Worm (Caenorhabditis elegans) whole organism, L2 larva: ENCODE results near the gene irld-23.

Source experiments
- C34F6.9 ChIP-seq: fragments of 150-350 bp; optimal IDR thresholded peaks from 2 replicates; lab custom pipeline; 2014; ENCODE audit warnings: missing biosample characterization, missing genetic modification characterization
- F13H6.1 ChIP-seq: sonication (generic microtip); optimal IDR thresholded peaks from 2 replicates; lab custom pipeline; 2016; ENCODE audit warnings: missing genetic modification characterization, missing compliant biosample characterization
- Y55F3AM.14 ChIP-seq: fragments of 200-800 bp; sonication (Bioruptor generic); optimal IDR thresholded peaks from 2 replicates; lab custom pipeline; 2018; ENCODE audit warnings: mild to moderate bottlenecking, missing genetic modification characterization, missing compliant biosample characterization
- ZK546.5 ChIP-seq: sonication (generic microtip); optimal IDR thresholded peaks from 2 replicates; lab custom pipeline; 2017; ENCODE audit warnings: missing biosample characterization, missing genetic modification characterization
- alr-1 ChIP-seq: fragments of 150-350 bp; optimal IDR thresholded peaks from 2 replicates; lab custom pipeline; 2014; ENCODE audit warnings: missing biosample characterization, missing genetic modification characterization
- ama-1 ChIP-seq: fragments of 150-350 bp; optimal IDR thresholded peaks from 2 replicates; lab custom pipeline; 2018; ENCODE audit warnings: inconsistent platforms
- blmp-1 ChIP-seq: sonication (generic microtip); optimal IDR thresholded peaks from 2 replicates; lab custom pipeline; 2017; ENCODE audit warnings: missing genetic modification characterization, mild to moderate bottlenecking, missing compliant biosample characterization, antibody characterized with exemption, moderate library complexity; ENCODE audit not compliant: insufficient read depth
- ceh-16 ChIP-seq: fragments of 150-350 bp; optimal IDR thresholded peaks from 2 replicates; lab custom pipeline; 2014; ENCODE audit warnings: missing biosample characterization, missing genetic modification characterization
- ceh-82 ChIP-seq: fragments of 150-350 bp; optimal IDR thresholded peaks from 2 replicates; lab custom pipeline; 2014; ENCODE audit warnings: missing biosample characterization, missing genetic modification characterization
- crh-2 ChIP-seq: sonication (generic microtip); optimal IDR thresholded peaks from 2 replicates; lab custom pipeline; 2017; ENCODE audit warnings: missing biosample characterization, missing genetic modification characterization
- egl-27 ChIP-seq: sonication (generic microtip); optimal IDR thresholded peaks from 3 replicates; lab custom pipeline; 2017; ENCODE audit warnings: missing biosample characterization, missing genetic modification reagents, missing genetic modification characterization
- elt-1 ChIP-seq: fragments of 150-350 bp; optimal IDR thresholded peaks from 2 replicates; lab custom pipeline; 2014; ENCODE audit warnings: missing biosample characterization, missing genetic modification characterization
- elt-3 ChIP-seq: sonication (generic microtip); optimal IDR thresholded peaks from 2 replicates; lab custom pipeline; 2017; ENCODE audit warnings: missing biosample characterization, missing genetic modification characterization
- fos-1 ChIP-seq: fragments of 150-350 bp; optimal IDR thresholded peaks from 2 replicates; lab custom pipeline; 2014; ENCODE audit warnings: missing biosample characterization, missing genetic modification characterization
- gmeb-1 ChIP-seq: fragments of 150-350 bp; optimal IDR thresholded peaks from 2 replicates; lab custom pipeline; 2014; ENCODE audit warnings: missing biosample characterization, missing genetic modification characterization
- lin-11 ChIP-seq: fragments of 150-350 bp; sonication (generic microtip); optimal IDR thresholded peaks from 2 replicates; lab custom pipeline; 2014; ENCODE audit warnings: missing biosample characterization, missing genetic modification characterization, inconsistent platforms, mixed read lengths
- lin-13 ChIP-seq: fragments of 150-350 bp; optimal IDR thresholded peaks from 2 replicates; lab custom pipeline; 2014; ENCODE audit warnings: missing biosample characterization, missing genetic modification reagents, missing genetic modification characterization
- lin-39 ChIP-seq: fragments of 150-350 bp; optimal IDR thresholded peaks from 2 replicates; lab custom pipeline; 2014; ENCODE audit warnings: missing biosample characterization, missing genetic modification reagents, missing genetic modification characterization
- lsy-2 ChIP-seq, 2 experiments: fragments of 150-350 bp in 1 of 2; sonication (generic microtip) in 1 of 2; optimal IDR thresholded peaks; 2 replicates each; lab custom pipeline; 2014 to 2017; ENCODE audit warnings: missing biosample characterization in 2 of 2, missing genetic modification characterization in 2 of 2
- mab-5 ChIP-seq: fragments of 150-350 bp; optimal IDR thresholded peaks from 2 replicates; lab custom pipeline; 2014; ENCODE audit warnings: missing biosample characterization, missing genetic modification characterization
- nhr-10 ChIP-seq: sonication (generic microtip); optimal IDR thresholded peaks from 2 replicates; lab custom pipeline; 2017; ENCODE audit warnings: missing biosample characterization, missing genetic modification characterization
- nhr-11 ChIP-seq: fragments of 150-350 bp; optimal IDR thresholded peaks from 2 replicates; lab custom pipeline; 2014; ENCODE audit warnings: missing biosample characterization, missing genetic modification characterization
- nhr-12 ChIP-seq: fragments of 150-350 bp; optimal IDR thresholded peaks from 2 replicates; lab custom pipeline; 2014; ENCODE audit warnings: missing biosample characterization, missing genetic modification characterization
- nhr-21 ChIP-seq: fragments of 150-350 bp; optimal IDR thresholded peaks from 2 replicates; lab custom pipeline; 2014; ENCODE audit warnings: missing biosample characterization, missing genetic modification characterization
- nhr-23 ChIP-seq: fragments of 150-350 bp; optimal IDR thresholded peaks from 2 replicates; lab custom pipeline; 2014; ENCODE audit warnings: missing biosample characterization, missing genetic modification reagents, missing genetic modification characterization
- nhr-25 ChIP-seq: fragments of 150-350 bp; sonication (generic microtip); optimal IDR thresholded peaks from 3 replicates; lab custom pipeline; 2014; ENCODE audit warnings: missing biosample characterization, missing genetic modification characterization
- nhr-6 ChIP-seq: fragments of 150-350 bp; optimal IDR thresholded peaks from 2 replicates; lab custom pipeline; 2014; ENCODE audit warnings: missing biosample characterization, missing genetic modification characterization
- peb-1 ChIP-seq: fragments of 150-350 bp; optimal IDR thresholded peaks from 2 replicates; lab custom pipeline; 2014; ENCODE audit warnings: missing biosample characterization, missing genetic modification characterization
- sem-4 ChIP-seq: fragments of 150-350 bp; optimal IDR thresholded peaks from 2 replicates; lab custom pipeline; 2014; ENCODE audit warnings: missing biosample characterization, missing genetic modification reagents, missing genetic modification characterization
- skn-1 ChIP-seq: sonication (generic microtip); optimal IDR thresholded peaks from 2 replicates; lab custom pipeline; 2017; ENCODE audit warnings: missing biosample characterization, missing genetic modification characterization
- sma-3 ChIP-seq: sonication (generic microtip); optimal IDR thresholded peaks from 2 replicates; lab custom pipeline; 2016; ENCODE audit warnings: missing genetic modification reagents, missing genetic modification characterization, missing compliant biosample characterization
- sma-9 ChIP-seq, 2 experiments: fragments of 150-350 bp in 1 of 2; sonication (generic microtip) in 1 of 2; optimal IDR thresholded peaks; 2 replicates each; lab custom pipeline; 2014 to 2016; ENCODE audit warnings: missing genetic modification characterization in 2 of 2, mild to moderate bottlenecking in 1 of 2, missing biosample characterization in 1 of 2, missing compliant biosample characterization in 1 of 2, missing genetic modification reagents in 1 of 2, moderate library complexity in 1 of 2
- snpc-4 ChIP-seq: fragments of 150-350 bp; optimal IDR thresholded peaks from 2 replicates; lab custom pipeline; 2014; ENCODE audit warnings: missing biosample characterization, missing genetic modification characterization
- unc-39 ChIP-seq: fragments of 150-350 bp; optimal IDR thresholded peaks from 2 replicates; lab custom pipeline; 2014; ENCODE audit warnings: missing biosample characterization, missing genetic modification characterization
- unc-55 ChIP-seq: fragments of 150-350 bp; sonication (generic microtip); optimal IDR thresholded peaks from 3 replicates; lab custom pipeline; 2014; ENCODE audit warnings: missing biosample characterization, missing genetic modification reagents, missing genetic modification characterization
- unc-62 ChIP-seq: fragments of 150-350 bp; optimal IDR thresholded peaks from 2 replicates; lab custom pipeline; 2014; ENCODE audit warnings: missing biosample characterization, missing genetic modification reagents, missing genetic modification characterization
- zag-1 ChIP-seq: fragments of 150-350 bp; optimal IDR thresholded peaks from 2 replicates; lab custom pipeline; 2014; ENCODE audit warnings: missing biosample characterization, missing genetic modification characterization
- ztf-1 ChIP-seq: fragments of 200-800 bp; sonication (Bioruptor generic); conservative IDR thresholded peaks from 2 replicates; pipeline ENCODE4 v1.3.6; 2022; ENCODE audit warnings: missing genetic modification characterization, missing compliant biosample characterization
- ztf-11 ChIP-seq: sonication (generic microtip); optimal IDR thresholded peaks from 2 replicates; lab custom pipeline; 2017; ENCODE audit warnings: missing biosample characterization, missing genetic modification characterization
- ztf-4 ChIP-seq: fragments of 150-350 bp; optimal IDR thresholded peaks from 2 replicates; lab custom pipeline; 2014; ENCODE audit warnings: missing biosample characterization, missing genetic modification characterization

Gene irld-23

DNA sequence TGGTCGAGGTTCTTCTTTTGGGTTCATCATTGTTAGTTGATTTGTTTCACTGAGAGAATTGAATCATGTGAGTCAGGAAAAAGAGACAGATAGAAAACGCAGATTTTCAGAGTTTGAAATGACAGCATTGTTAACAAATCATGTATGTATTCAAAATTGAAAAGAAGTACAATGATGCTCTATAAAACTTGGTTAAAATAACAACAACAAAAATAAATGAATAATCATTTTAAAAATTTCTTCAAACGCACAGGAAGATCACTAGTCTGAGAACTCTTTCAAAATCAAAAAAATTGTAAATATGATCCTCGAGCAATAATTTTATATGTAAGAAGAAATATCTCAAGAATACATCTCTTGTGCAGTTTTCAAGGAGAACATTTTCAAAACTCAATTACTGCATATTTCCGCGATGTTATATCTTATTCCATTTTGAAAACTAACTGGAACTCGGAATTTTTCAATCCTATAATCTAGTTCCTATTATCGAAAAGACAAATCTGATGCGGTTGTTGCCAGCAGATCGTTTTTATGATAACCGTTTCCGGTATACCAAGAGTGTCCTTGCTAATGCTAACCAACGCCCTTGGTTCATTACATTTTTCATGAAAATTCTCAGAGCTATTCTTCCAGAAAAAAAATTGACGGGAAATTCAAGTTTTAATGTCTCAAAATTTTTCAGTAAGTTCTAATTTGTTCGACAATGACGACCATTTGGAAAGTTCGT is 16.2 kb upstream of the irld-23 start, which contains the start of gene lido-1:
Gene lido-1, minus strand, starts transcription at position 51 of the 727 bp plus-strand sequence.
- peak; percentile 9 for TF ChIP-seq sma-9 (GFP tag; optimal IDR thresholded peaks at IDR 0.05; lab: Kevin White, UChicago)
- no peak for TF ChIP-seq sma-9 (tag; optimal IDR thresholded peaks at IDR 0.05; lab: Kevin White, UChicago)
- no peak for TF ChIP-seq unc-55
- no peak for TF ChIP-seq zag-1
- TF ChIP-seq nhr-25 (tag; lab: Kevin White, UChicago), result no peak
- peak; percentile 35 for TF ChIP-seq elt-1

DNA sequence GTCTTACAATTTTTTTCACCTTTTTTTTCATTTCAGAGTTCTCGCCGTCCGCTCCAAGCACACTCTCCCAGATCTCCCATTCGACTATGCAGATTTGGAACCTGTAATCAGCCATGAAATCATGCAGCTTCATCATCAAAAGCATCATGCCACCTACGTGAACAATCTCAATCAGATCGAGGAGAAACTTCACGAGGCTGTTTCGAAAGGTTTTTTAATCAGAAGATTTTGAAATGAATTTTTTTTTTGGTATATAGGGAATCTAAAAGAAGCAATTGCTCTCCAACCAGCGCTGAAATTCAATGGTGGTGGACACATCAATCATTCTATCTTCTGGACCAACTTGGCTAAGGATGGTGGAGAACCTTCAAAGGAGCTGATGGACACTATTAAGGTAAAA is 12.7 kb upstream of the irld-23 start, which contains the start of gene C08A9.3:
Gene C08A9.3, minus strand, starts transcription at position 101 of the 400 bp plus-strand sequence.
- TF ChIP-seq lsy-2 (tag; optimal IDR thresholded peaks at IDR 0.05; lab: Kevin White, UChicago) (no peak), crh-2 (no peak), ceh-82 (tag; lab: Kevin White, UChicago) (no peak), skn-1 (tag; lab: Kevin White, UChicago) (no peak), lin-13 (GFP tag; lab: Kevin White, UChicago) (no peak), nhr-11 (tag; lab: Kevin White, UChicago) (no peak), nhr-12 (no peak), ztf-1 (GFP tag; lab: Robert Waterston, UW) (no peak), blmp-1 (no peak), nhr-25 (tag; lab: Kevin White, UChicago) (no peak), egl-27 (tag; lab: Kevin White, UChicago) (no peak), unc-39 (tag; lab: Kevin White, UChicago) (no peak), sem-4 (tag; lab: Kevin White, UChicago) (no peak), lin-39 (tag; lab: Kevin White, UChicago) (no peak), lin-11 (no peak), unc-55 (no peak), snpc-4 (tag; lab: Kevin White, UChicago) (no peak)

DNA sequence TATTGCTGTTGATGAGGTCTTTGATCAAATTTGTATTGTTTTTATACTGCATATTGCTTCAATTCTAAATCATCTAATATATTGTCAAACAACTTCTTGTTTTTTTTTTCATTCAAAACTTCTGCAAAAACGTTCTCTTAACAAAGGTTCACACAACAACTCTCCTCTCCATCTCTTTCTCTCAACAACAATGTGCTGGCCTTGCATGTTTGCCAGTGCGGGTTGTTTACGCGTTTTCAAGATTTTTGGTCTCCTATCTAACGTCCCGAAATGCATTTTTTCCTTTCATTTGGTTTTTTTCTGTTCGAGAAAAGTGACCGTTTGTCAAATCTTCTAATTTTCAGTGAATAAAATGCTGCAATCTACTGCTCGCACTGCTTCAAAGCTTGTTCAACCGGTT is 11.9 kb upstream of the irld-23 start, which contains the start of gene sod-3:
Gene sod-3, plus strand, starts transcription at position 338 of the 400 bp plus-strand sequence.
- TF ChIP-seq Y55F3AM.14 (GFP tag; lab: Kevin White, UChicago) (no peak), ama-1 (lab: Kevin White, UChicago) (no peak), elt-1 (no peak), lin-39 (tag; lab: Kevin White, UChicago) (no peak), alr-1 (tag; lab: Kevin White, UChicago) (no peak), C34F6.9 (tag; lab: Kevin White, UChicago) (no peak), nhr-12 (no peak)

DNA sequence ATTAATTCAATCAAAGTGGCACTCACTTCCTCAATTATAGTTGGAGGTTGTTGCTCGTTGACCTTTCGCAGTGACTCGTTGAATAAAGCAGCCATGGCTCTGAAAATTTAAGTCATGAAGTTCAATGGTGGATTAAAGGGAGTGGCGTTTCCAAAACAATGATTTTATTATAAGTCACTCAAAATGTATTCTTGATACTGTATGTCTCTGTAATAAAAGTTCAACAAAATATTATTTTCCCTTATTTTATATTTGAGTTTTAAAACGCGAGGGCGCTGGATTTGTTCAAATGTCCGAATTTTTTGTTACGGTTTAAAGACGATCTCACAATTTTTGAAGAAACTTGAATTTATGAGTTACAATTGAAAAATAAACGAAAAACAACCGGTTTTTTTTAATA is 8.4 kb downstream of the irld-23 start, which contains the start of gene C30G4.4:
Gene C30G4.4, minus strand, starts transcription at position 101 of the 400 bp plus-strand sequence.
- TF ChIP-seq ceh-82 (tag; lab: Kevin White, UChicago), result no peak
- TF ChIP-seq mab-5, result no peak
- TF ChIP-seq lin-13 (GFP tag; lab: Kevin White, UChicago), result no peak
- TF ChIP-seq ztf-11 (tag; lab: Kevin White, UChicago), result no peak
- TF ChIP-seq nhr-6, result no peak
- TF ChIP-seq blmp-1, result no peak
- TF ChIP-seq egl-27 (tag; lab: Kevin White, UChicago), result no peak
- no peak for TF ChIP-seq unc-39 (tag; lab: Kevin White, UChicago)
- TF ChIP-seq elt-1, result no peak
- TF ChIP-seq unc-62 (GFP tag; lab: Kevin White, UChicago), result no peak
- no peak for TF ChIP-seq nhr-10 (tag; lab: Kevin White, UChicago)
- no peak for TF ChIP-seq sem-4 (tag; lab: Kevin White, UChicago)
- no peak for TF ChIP-seq ztf-4 (tag; lab: Kevin White, UChicago)
- no peak for TF ChIP-seq alr-1 (tag; lab: Kevin White, UChicago)
- TF ChIP-seq sma-3 (GFP tag; lab: Kevin White, UChicago), result no peak
- no peak for TF ChIP-seq peb-1
- no peak for TF ChIP-seq lin-39 (tag; lab: Kevin White, UChicago)
- TF ChIP-seq snpc-4 (tag; lab: Kevin White, UChicago), result no peak
- no peak for TF ChIP-seq crh-2
- TF ChIP-seq, all 48 proteins: peak for 0

DNA sequence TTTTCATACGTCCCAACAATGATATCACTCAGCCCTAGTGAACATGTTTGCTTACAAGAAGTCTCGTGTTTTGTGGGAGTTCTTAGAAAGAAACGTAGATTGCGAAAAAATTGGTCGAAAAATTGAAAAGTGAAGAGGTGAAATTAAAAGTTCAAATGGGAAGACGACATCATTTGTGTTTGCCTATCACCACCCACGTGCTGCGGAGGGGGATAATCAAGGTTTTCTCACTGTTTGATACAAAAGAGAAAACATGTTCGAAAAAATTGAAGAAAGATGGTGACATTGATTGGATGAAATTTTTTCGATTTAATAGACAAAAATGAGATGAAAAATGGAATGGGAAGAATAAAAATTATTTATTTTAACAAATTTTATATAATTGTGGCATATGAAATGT is 10.0 kb downstream of the irld-23 start:
- TF ChIP-seq skn-1 (tag; lab: Kevin White, UChicago) (no peak), ZK546.5 (tag; lab: Kevin White, UChicago) (no peak), F13H6.1 (peak; percentile 27), ztf-4 (tag; lab: Kevin White, UChicago) (no peak), fos-1 (tag; lab: Kevin White, UChicago) (no peak), nhr-25 (tag; lab: Kevin White, UChicago) (peak; percentile 13), mab-5 (no peak), gmeb-1 (tag; lab: Kevin White, UChicago) (no peak), lin-13 (GFP tag; lab: Kevin White, UChicago) (no peak), blmp-1 (peak; percentile 89), nhr-12 (no peak), unc-62 (GFP tag; lab: Kevin White, UChicago) (no peak), ama-1 (lab: Kevin White, UChicago) (no peak), elt-3 (no peak), nhr-10 (tag; lab: Kevin White, UChicago) (no peak), ceh-16 (tag; lab: Kevin White, UChicago) (no peak), lin-11 (no peak), nhr-21 (tag; lab: Kevin White, UChicago) (no peak), sma-3 (GFP tag; lab: Kevin White, UChicago) (peak; percentile 32), nhr-23 (tag; lab: Kevin White, UChicago) (no peak)
